Fruit fly (Drosophila melanogaster): Measurements from ENCODE around the gene Sfp24Ba.

- TF ChIP-seq ttk (GFP tag; IDR thresholded peaks at IDR 0.05) = no peak
- TF ChIP-seq CG7357 (GFP tag; IDR thresholded peaks at IDR 0.05) = no peak
- TF ChIP-seq ase (GFP tag; IDR thresholded peaks at IDR 0.05) = no peak
- TF ChIP-seq Blimp-1 (GFP tag; optimal IDR thresholded peaks at IDR 0.05) = no peak
- TF ChIP-seq Hr78 (GFP tag; optimal IDR thresholded peaks at IDR 0.05) = no peak
- TF ChIP-seq CG30431 (GFP tag; optimal IDR thresholded peaks at IDR 0.05) = no peak
Measured at dm6 chr2L:3711665-3712064, 43.3 kb upstream of the Sfp24Ba start, which contains the start of gene cutlet.
